Fruit fly (Drosophila melanogaster): ENCODE results near the gene CG33170.

DNA sequence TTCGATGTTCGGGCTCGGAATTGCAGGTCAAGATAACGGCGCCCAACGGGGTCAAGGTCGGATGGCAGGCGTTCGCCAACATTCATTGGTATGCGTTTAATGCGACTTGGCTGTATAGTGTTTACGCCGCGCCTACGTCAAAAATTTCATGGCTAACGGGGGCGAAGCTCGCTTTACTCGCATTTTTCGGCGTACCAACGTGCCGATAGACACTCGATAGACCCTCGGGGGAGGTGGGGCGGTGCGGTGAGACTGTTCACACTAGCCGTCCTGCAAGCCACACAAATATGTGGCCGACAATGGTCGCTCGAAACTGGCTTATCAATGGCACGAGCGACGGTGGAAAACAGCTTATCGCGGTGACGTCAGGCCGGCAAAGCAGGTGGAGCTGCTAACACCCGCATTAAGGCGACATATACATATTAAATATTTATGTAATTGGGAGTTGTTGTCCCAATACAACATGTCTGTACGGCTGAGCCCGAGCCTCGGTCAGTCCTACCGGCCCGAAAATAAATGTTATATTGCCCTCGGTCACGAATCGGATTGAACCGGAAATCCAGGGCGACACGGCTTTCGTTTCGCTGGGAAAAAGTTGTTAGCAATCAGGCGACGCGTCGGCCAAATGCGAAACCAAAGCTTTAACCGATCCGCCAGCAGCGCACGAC lies 24.3 kb downstream of the CG33170 start:
- no peak for TF ChIP-seq Sin3A (optimal IDR thresholded peaks at IDR 0.05)
- TF ChIP-seq h (optimal IDR thresholded peaks at IDR 0.05), result no peak
